Worm (Caenorhabditis elegans): ENCODE measurements around the gene best-5.

DNA sequence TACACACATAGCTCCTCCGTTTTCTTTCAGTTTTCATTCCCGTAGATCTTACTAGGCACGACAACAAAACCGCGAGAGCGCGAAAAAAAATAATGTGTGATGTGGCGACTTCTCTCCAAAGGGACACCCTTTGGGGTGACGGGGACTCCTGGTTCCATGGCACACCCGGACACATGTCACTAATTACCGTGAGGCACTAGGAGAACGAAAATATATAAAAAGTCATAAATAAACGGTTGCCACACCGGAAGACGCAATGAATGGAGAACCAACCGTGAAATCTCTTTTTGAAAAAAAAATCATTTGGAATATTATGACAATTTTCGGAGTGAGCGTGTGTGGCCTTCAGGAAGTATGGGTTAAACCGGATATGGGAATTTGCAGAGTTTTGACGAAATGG, 40.4 kb upstream of the best-5 start:
- no peak for TF ChIP-seq ceh-13 (GFP tag; optimal IDR thresholded peaks at IDR 0.05)
- no peak for TF ChIP-seq ama-1 (optimal IDR thresholded peaks at IDR 0.05)
- no peak for TF ChIP-seq tbx-37 (GFP tag; conservative IDR thresholded peaks at IDR 0.05)

Measured in whole organism, early embryonic.